Fruit fly (Drosophila melanogaster) whole organism, embryonic: ENCODE results near the gene Dtg.
A peak's percentile ranks its signal among the peaks of the same experiment; 100 is the strongest.

ENCODE experiments used
- Atf6 ChIP-seq: fragments of 200-800 bp; sonication (Bioruptor generic); IDR thresholded peaks from 2 replicates; pipeline ENCODE4 v1.3.6; 2022; ENCODE audit warnings: missing biosample characterization, missing genetic modification characterization
- CG10274 ChIP-seq: fragments of 200-800 bp; sonication (Bioruptor generic); optimal IDR thresholded peaks from 3 replicates; lab custom pipeline; 2017; ENCODE audit warnings: missing biosample characterization, mild to moderate bottlenecking, missing genetic modification characterization
- CG11696 ChIP-seq: fragments of 200-800 bp; sonication (Bioruptor generic); IDR thresholded peaks from 2 replicates; pipeline ENCODE4 v1.3.6; 2022; ENCODE audit warnings: missing biosample characterization, missing genetic modification characterization
- CG12071 ChIP-seq: fragments of 200-800 bp; sonication (Bioruptor generic); optimal IDR thresholded peaks from 3 replicates; lab custom pipeline; 2018; ENCODE audit warnings: missing biosample characterization, mild to moderate bottlenecking, missing genetic modification characterization
- CG12155 ChIP-seq: fragments of 200-800 bp; sonication (Bioruptor generic); optimal IDR thresholded peaks from 3 replicates; lab custom pipeline; 2016; ENCODE audit warnings: missing biosample characterization, missing genetic modification characterization
- CG12299 ChIP-seq: fragments of 200-800 bp; sonication (Bioruptor generic); optimal IDR thresholded peaks from 2 replicates; lab custom pipeline; 2018; ENCODE audit warnings: missing biosample characterization, mild to moderate bottlenecking, missing genetic modification characterization
- CG12744 ChIP-seq: fragments of 200-800 bp; sonication (Bioruptor generic); optimal IDR thresholded peaks from 2 replicates; lab custom pipeline; 2016; ENCODE audit warnings: missing biosample characterization, missing genetic modification characterization
- CG12942 ChIP-seq: fragments of 200-800 bp; sonication (Bioruptor generic); optimal IDR thresholded peaks from 3 replicates; lab custom pipeline; 2016; ENCODE audit warnings: missing biosample characterization, missing genetic modification characterization
- CG13123 ChIP-seq: fragments of 200-800 bp; sonication (Bioruptor generic); optimal IDR thresholded peaks from 2 replicates; lab custom pipeline; 2016; ENCODE audit warnings: missing biosample characterization, missing genetic modification characterization
- CG15269 ChIP-seq: fragments of 200-800 bp; sonication (Bioruptor generic); optimal IDR thresholded peaks from 2 replicates; lab custom pipeline; 2018; ENCODE audit warnings: missing biosample characterization, mild to moderate bottlenecking, missing genetic modification characterization, moderate library complexity
- CG15601 ChIP-seq: fragments of 200-800 bp; sonication (Bioruptor generic); optimal IDR thresholded peaks from 3 replicates; lab custom pipeline; 2019; ENCODE audit warnings: missing biosample characterization, mild to moderate bottlenecking, missing genetic modification characterization, moderate library complexity
- CG1647 ChIP-seq: fragments of 200-800 bp; sonication (Bioruptor generic); optimal IDR thresholded peaks from 3 replicates; lab custom pipeline; 2016; ENCODE audit warnings: missing biosample characterization, missing genetic modification characterization
- CG3065 ChIP-seq: fragments of 200-800 bp; sonication (Bioruptor generic); optimal IDR thresholded peaks from 2 replicates; lab custom pipeline; 2016; ENCODE audit warnings: missing biosample characterization, missing genetic modification characterization
- CG31224 ChIP-seq: fragments of 200-800 bp; sonication (Bioruptor generic); IDR thresholded peaks from 2 replicates; pipeline ENCODE4 v1.3.6; 2022; ENCODE audit warnings: missing biosample characterization, missing genetic modification characterization
- CG33213 ChIP-seq: fragments of 200-800 bp; sonication (Bioruptor generic); optimal IDR thresholded peaks from 3 replicates; lab custom pipeline; 2016; ENCODE audit warnings: missing biosample characterization, missing genetic modification characterization
- CG43689 ChIP-seq: fragments of 200-800 bp; sonication (Bioruptor generic); IDR thresholded peaks from 2 replicates; pipeline ENCODE4 v1.3.6; 2022; ENCODE audit warnings: missing biosample characterization, missing genetic modification characterization
- CG4707 ChIP-seq: fragments of 200-800 bp; sonication (Bioruptor generic); optimal IDR thresholded peaks from 2 replicates; lab custom pipeline; 2018; ENCODE audit warnings: missing biosample characterization, mild to moderate bottlenecking, missing genetic modification characterization, moderate library complexity
- CG6254 ChIP-seq: fragments of 200-800 bp; sonication (Bioruptor generic); optimal IDR thresholded peaks from 3 replicates; lab custom pipeline; 2017; ENCODE audit warnings: mild to moderate bottlenecking, missing biosample characterization, missing genetic modification reagents, missing genetic modification characterization
- CG8281 ChIP-seq: fragments of 200-800 bp; sonication (Bioruptor generic); optimal IDR thresholded peaks from 2 replicates; lab custom pipeline; 2018; ENCODE audit warnings: missing biosample characterization, mild to moderate bottlenecking, missing genetic modification characterization, moderate library complexity
- CG9876 ChIP-seq: fragments of 200-800 bp; sonication (Bioruptor generic); optimal IDR thresholded peaks from 2 replicates; lab custom pipeline; 2016; ENCODE audit warnings: missing biosample characterization, missing genetic modification characterization
- CTCF ChIP-seq: fragments of 200-800 bp; sonication (Bioruptor generic); optimal IDR thresholded peaks from 2 replicates; lab custom pipeline; 2017; ENCODE audit warnings: missing biosample characterization, mild to moderate bottlenecking, missing genetic modification characterization, moderate library complexity
- CrebB ChIP-seq: fragments of 200-800 bp; sonication (Bioruptor generic); optimal IDR thresholded peaks from 3 replicates; lab custom pipeline; 2018; ENCODE audit warnings: missing biosample characterization, mild to moderate bottlenecking, missing genetic modification characterization
- Dek ChIP-seq: fragments of 200-800 bp; sonication (Bioruptor generic); optimal IDR thresholded peaks from 3 replicates; lab custom pipeline; 2019; ENCODE audit warnings: missing biosample characterization, mild to moderate bottlenecking, missing genetic modification characterization, moderate library complexity
- Fer3 ChIP-seq: fragments of 200-800 bp; sonication (Bioruptor generic); optimal IDR thresholded peaks from 2 replicates; lab custom pipeline; 2018; ENCODE audit warnings: missing biosample characterization, mild to moderate bottlenecking, missing genetic modification characterization, moderate library complexity
- Gug ChIP-seq: fragments of 200-800 bp; sonication (Bioruptor generic); IDR thresholded peaks from 4 replicates; pipeline ENCODE4 v1.3.6; 2022; ENCODE audit warnings: missing biosample characterization, missing genetic modification characterization
- HLH4C ChIP-seq: fragments of 200-800 bp; sonication (Bioruptor generic); IDR thresholded peaks from 3 replicates; pipeline ENCODE4 v1.3.6; 2022; ENCODE audit warnings: missing biosample characterization, missing genetic modification characterization; ENCODE audit not compliant: partially characterized antibody
- HmgZ ChIP-seq: fragments of 200-800 bp; sonication (Bioruptor generic); optimal IDR thresholded peaks from 2 replicates; lab custom pipeline; 2018; ENCODE audit warnings: missing biosample characterization, mild to moderate bottlenecking, missing genetic modification characterization
- Hr3 ChIP-seq: fragments of 200-800 bp; sonication (Bioruptor generic); optimal IDR thresholded peaks from 3 replicates; lab custom pipeline; 2016; ENCODE audit warnings: missing biosample characterization, missing genetic modification characterization
- Hsf ChIP-seq: fragments of 200-800 bp; sonication (Bioruptor generic); optimal IDR thresholded peaks from 3 replicates; lab custom pipeline; 2016; ENCODE audit warnings: missing biosample characterization, missing genetic modification characterization
- Nf-YC ChIP-seq: fragments of 200-800 bp; optimal IDR thresholded peaks from 3 replicates; lab custom pipeline; 2019; ENCODE audit warnings: missing biosample characterization, mild to moderate bottlenecking, missing genetic modification characterization, moderate library complexity
- Oli ChIP-seq: fragments of 200-800 bp; sonication (Bioruptor generic); optimal IDR thresholded peaks from 2 replicates; lab custom pipeline; 2018; ENCODE audit warnings: missing biosample characterization, mild to moderate bottlenecking, missing genetic modification characterization, moderate library complexity
- Xbp1 ChIP-seq: fragments of 200-800 bp; sonication (Bioruptor generic); optimal IDR thresholded peaks from 3 replicates; lab custom pipeline; 2016; ENCODE audit warnings: missing biosample characterization, mild to moderate bottlenecking, missing genetic modification characterization
- amos ChIP-seq: fragments of 200-800 bp; sonication (Bioruptor generic); IDR thresholded peaks from 2 replicates; pipeline ENCODE4 v1.3.6; 2022; ENCODE audit warnings: missing biosample characterization, missing genetic modification characterization; ENCODE audit not compliant: partially characterized antibody
- ap ChIP-seq: fragments of 200-800 bp; sonication (Bioruptor generic); IDR thresholded peaks from 2 replicates; pipeline ENCODE4 v1.3.6; 2022; ENCODE audit warnings: missing biosample characterization, missing genetic modification characterization
- bab2 ChIP-seq: fragments of 200-800 bp; sonication (Bioruptor generic); optimal IDR thresholded peaks from 2 replicates; lab custom pipeline; 2016; ENCODE audit warnings: missing biosample characterization, missing genetic modification characterization
- bbx ChIP-seq: fragments of 200-800 bp; sonication (Bioruptor generic); IDR thresholded peaks from 2 replicates; pipeline ENCODE4 v1.3.6; 2022; ENCODE audit warnings: missing biosample characterization, missing genetic modification characterization; ENCODE audit not compliant: partially characterized antibody
- bowl ChIP-seq: fragments of 200-800 bp; sonication (Bioruptor generic); IDR thresholded peaks from 2 replicates; pipeline ENCODE4 v1.3.6; 2022; ENCODE audit warnings: missing biosample characterization, missing genetic modification characterization
- bsh ChIP-seq, 2 experiments: fragments of 200-800 bp; sonication (Bioruptor generic); optimal IDR thresholded peaks; 2 replicates each; lab custom pipeline; 2017 to 2018; ENCODE audit warnings: mild to moderate bottlenecking in 2 of 2, missing biosample characterization in 2 of 2, missing genetic modification characterization in 2 of 2, moderate library complexity in 1 of 2
- cad ChIP-seq: fragments of >200 bp; optimal IDR thresholded peaks from 2 replicates; lab custom pipeline; 2017; ENCODE audit warnings: missing biosample characterization, missing genetic modification characterization
- dysf ChIP-seq: fragments of 200-800 bp; sonication (Bioruptor generic); IDR thresholded peaks from 3 replicates; pipeline ENCODE4 v1.3.6; 2022; ENCODE audit warnings: missing biosample characterization, missing genetic modification characterization
- fd3F ChIP-seq: fragments of 200-800 bp; sonication (Bioruptor generic); optimal IDR thresholded peaks from 2 replicates; lab custom pipeline; 2018; ENCODE audit warnings: missing biosample characterization, mild to moderate bottlenecking, missing genetic modification characterization, moderate library complexity
- grau ChIP-seq: fragments of 200-800 bp; optimal IDR thresholded peaks from 3 replicates; lab custom pipeline; 2019; ENCODE audit warnings: missing biosample characterization, mild to moderate bottlenecking, missing genetic modification characterization, moderate library complexity
- hb ChIP-seq: fragments of 200-800 bp; sonication (Bioruptor generic); IDR thresholded peaks from 3 replicates; pipeline ENCODE4 v1.3.6; 2022; ENCODE audit warnings: missing biosample characterization, missing genetic modification characterization; ENCODE audit not compliant: partially characterized antibody
- her ChIP-seq: fragments of 200-800 bp; sonication (Bioruptor generic); optimal IDR thresholded peaks from 2 replicates; lab custom pipeline; 2016; ENCODE audit warnings: missing biosample characterization, missing genetic modification characterization
- hkb ChIP-seq, 2 experiments: fragments of 200-800 bp in 1 of 2; fragments of >200 bp in 1 of 2; sonication (Bioruptor generic) in 1 of 2; IDR thresholded peaks in 1 of 2; optimal IDR thresholded peaks in 1 of 2; 2 replicates each; pipeline versions ENCODE4 v1.3.6 to Lab custom; 2017 to 2022; ENCODE audit warnings: missing biosample characterization in 1 of 2, missing genetic modification characterization in 1 of 2
- hth ChIP-seq: fragments of >200 bp; optimal IDR thresholded peaks from 2 replicates; lab custom pipeline; 2017; ENCODE audit warnings: inconsistent platforms
- lab ChIP-seq: fragments of 200-800 bp; sonication (Bioruptor generic); optimal IDR thresholded peaks from 3 replicates; lab custom pipeline; 2017; ENCODE audit warnings: missing biosample characterization, missing genetic modification characterization, mild to moderate bottlenecking, moderate library complexity, missing genetic modification reagents
- row ChIP-seq: fragments of 200-800 bp; sonication (Bioruptor generic); IDR thresholded peaks from 3 replicates; pipeline ENCODE4 v1.3.6; 2022; ENCODE audit warnings: missing biosample characterization, missing genetic modification characterization
- usp ChIP-seq: fragments of >200 bp; optimal IDR thresholded peaks from 2 replicates; lab custom pipeline; 2017; ENCODE audit warnings: missing biosample characterization, missing genetic modification characterization

The Dtg gene

DNA sequence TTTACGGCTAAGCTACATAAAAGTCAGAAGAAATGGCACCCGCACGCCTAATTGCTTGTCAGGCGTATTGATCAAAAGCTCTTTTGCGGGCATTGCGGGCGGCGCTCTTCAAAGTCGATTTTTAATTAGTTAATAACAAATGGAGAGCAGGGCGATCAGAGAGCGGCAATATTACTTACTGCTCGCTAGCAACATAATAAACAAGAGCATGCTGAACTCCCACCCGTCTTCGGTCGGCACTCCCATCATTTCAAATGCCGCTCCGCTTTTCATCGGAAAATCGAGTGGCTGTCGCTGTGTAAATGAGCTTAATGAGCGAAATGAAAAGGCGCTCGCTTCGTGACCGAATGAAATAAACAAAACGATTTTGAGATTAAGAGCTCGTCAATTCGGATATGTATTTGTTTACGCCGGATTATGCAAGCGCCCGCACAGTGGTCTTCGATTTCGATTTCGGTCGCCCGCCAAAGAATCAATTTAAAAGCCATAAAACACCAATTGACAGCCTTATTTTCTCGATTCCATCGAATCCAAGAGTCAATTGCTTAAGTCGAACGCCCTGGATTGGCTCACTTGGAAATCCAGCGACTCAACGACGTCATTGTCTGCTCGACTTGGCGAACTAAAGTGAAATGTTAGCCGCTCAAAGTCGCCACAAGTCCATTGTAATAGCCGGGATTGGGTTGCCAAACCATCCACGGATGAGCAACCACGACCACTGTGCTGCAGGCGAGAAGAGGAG lies 5.8 kb downstream of the Dtg start (continued):
- peak; percentile 67 for TF ChIP-seq CG8281 (tag; lab: Kevin White, UChicago)
- TF ChIP-seq row = peak; percentile 81
- TF ChIP-seq bab2 (GFP tag; lab: Kevin White, UChicago) = peak; percentile 76
- TF ChIP-seq usp (GFP tag; lab: Kevin White, UChicago) = no peak
- peak; percentile 57 for TF ChIP-seq CG12155 (GFP tag; lab: Kevin White, UChicago)
- no peak for TF ChIP-seq amos (GFP tag; lab: Robert Waterston, UW)
- TF ChIP-seq hth (lab: Kevin White, UChicago) = no peak
- TF ChIP-seq CG10274 (GFP tag; lab: Kevin White, UChicago) = peak; percentile 56
- TF ChIP-seq cad = no peak
- no peak for TF ChIP-seq CG1647 (GFP tag; lab: Kevin White, UChicago)
- peak; percentile 59 for TF ChIP-seq CG9876 (GFP tag; lab: Kevin White, UChicago)
- TF ChIP-seq Hr3 = peak; percentile 79
- peak; percentile 93 for TF ChIP-seq Oli (tag; lab: Kevin White, UChicago)
- TF ChIP-seq dysf (GFP tag; lab: Robert Waterston, UW) = peak; percentile 93
- peak; percentile 69 for TF ChIP-seq Fer3 (tag; lab: Kevin White, UChicago)
- TF ChIP-seq her = peak; percentile 86
- peak; percentile 66 for TF ChIP-seq CG12299 (tag; lab: Kevin White, UChicago)
- peak; percentile 75 for TF ChIP-seq CG12071
- peak; percentile 65 for TF ChIP-seq CG6254 (GFP tag; lab: Kevin White, UChicago)
- peak; percentile 85 for TF ChIP-seq grau (tag; lab: Kevin White, UChicago)
- TF ChIP-seq Atf6 (GFP tag; lab: Robert Waterston, UW) = peak; percentile 87; the same call in 1 of the 2 replicates
- peak; percentile 65 for TF ChIP-seq Dek (tag; lab: Kevin White, UChicago)
- TF ChIP-seq CrebB (tag; lab: Kevin White, UChicago) = peak; percentile 56
- no peak for TF ChIP-seq hkb (optimal IDR thresholded peaks at IDR 0.05; lab: Kevin White, UChicago)
- TF ChIP-seq hkb (GFP tag; IDR thresholded peaks at IDR 0.05; lab: Robert Waterston, UW) = peak; percentile 91
- TF ChIP-seq bsh (GFP tag; optimal IDR thresholded peaks at IDR 0.05; lab: Kevin White, UChicago) = peak in 1 of 2 experiments; percentile 71
- TF ChIP-seq CG33213 (GFP tag; lab: Kevin White, UChicago) = peak; percentile 64
- TF ChIP-seq CG15269 (tag; lab: Kevin White, UChicago) = peak; percentile 88
- peak; percentile 43 for TF ChIP-seq CTCF (GFP tag; lab: Kevin White, UChicago)
- peak; percentile 69 for TF ChIP-seq CG4707
- peak; percentile 81 for TF ChIP-seq lab
- TF ChIP-seq Nf-YC (tag; lab: Kevin White, UChicago) = peak; percentile 58
- TF ChIP-seq HmgZ (tag; lab: Kevin White, UChicago) = peak; percentile 64
- peak; percentile 70 for TF ChIP-seq CG31224
- TF ChIP-seq Hsf (GFP tag; lab: Kevin White, UChicago) = peak; percentile 72
- peak; percentile 76 for TF ChIP-seq fd3F (GFP tag; lab: Kevin White, UChicago)
- TF ChIP-seq CG3065 (GFP tag; lab: Kevin White, UChicago) = peak; percentile 58
- no peak; the same call in 2 of the 3 replicates for TF ChIP-seq HLH4C (GFP tag; lab: Robert Waterston, UW)
- peak; percentile 65 for TF ChIP-seq CG12744 (GFP tag; lab: Kevin White, UChicago)
- peak; percentile 69 for TF ChIP-seq CG15601 (tag; lab: Kevin White, UChicago)
- peak; percentile 46; the same call in 1 of the 2 replicates for TF ChIP-seq bowl (GFP tag; lab: Robert Waterston, UW)
- TF ChIP-seq CG13123 (GFP tag; lab: Kevin White, UChicago) = peak; percentile 30
- 0 out of 2 replicates have a peak, but pooled peaks have one; percentile 46 for TF ChIP-seq CG11696 (GFP tag; lab: Robert Waterston, UW)
- TF ChIP-seq hb (GFP tag; lab: Robert Waterston, UW) = no peak
- peak; percentile 78 for TF ChIP-seq ap (GFP tag; lab: Robert Waterston, UW)
- TF ChIP-seq CG43689 (GFP tag; lab: Robert Waterston, UW) = peak; percentile 49
- TF ChIP-seq bbx (GFP tag; lab: Robert Waterston, UW) = no peak
- TF ChIP-seq Gug (GFP tag; lab: Robert Waterston, UW) = peak; percentile 81
- peak; percentile 81 for TF ChIP-seq Xbp1 (GFP tag; lab: Kevin White, UChicago)
- peak; percentile 83 for TF ChIP-seq CG12942 (GFP tag; lab: Kevin White, UChicago)
